Worm (Caenorhabditis elegans) whole organism, early embryonic: ENCODE results near the gene lin-22.
A peak's percentile ranks its signal among the peaks of the same experiment; 100 is the strongest.

ENCODE experiments used
- B0310.2 ChIP-seq: sonication (generic microtip); optimal IDR thresholded peaks from 2 replicates; lab custom pipeline; 2016; ENCODE audit warnings: mild to moderate bottlenecking, missing genetic modification characterization, missing compliant biosample characterization
- F13C5.2 ChIP-seq: sonication (generic microtip); optimal IDR thresholded peaks from 2 replicates; lab custom pipeline; 2017; ENCODE audit warnings: mild to moderate bottlenecking, missing genetic modification characterization, inconsistent platforms, missing compliant biosample characterization
- aly-1 ChIP-seq: sonication (generic microtip); optimal IDR thresholded peaks from 2 replicates; lab custom pipeline; 2016; ENCODE audit warnings: missing genetic modification characterization, missing compliant biosample characterization
- ama-1 ChIP-seq: fragments of 150-350 bp; optimal IDR thresholded peaks from 2 replicates; lab custom pipeline; 2014
- ceh-13 ChIP-seq: fragments of 200-800 bp; sonication (Bioruptor generic); optimal IDR thresholded peaks from 2 replicates; lab custom pipeline; 2018; ENCODE audit warnings: mild to moderate bottlenecking, missing genetic modification characterization, missing compliant biosample characterization
- ceh-36 ChIP-seq: sonication (generic microtip); optimal IDR thresholded peaks from 2 replicates; lab custom pipeline; 2016; ENCODE audit warnings: missing genetic modification characterization, inconsistent platforms, missing compliant biosample characterization
- ets-7 ChIP-seq: sonication (generic microtip); optimal IDR thresholded peaks from 2 replicates; lab custom pipeline; 2016; ENCODE audit warnings: missing genotype, missing genetic modification characterization, missing compliant biosample characterization
- flt-1 ChIP-seq: fragments of 200-800 bp; sonication (Bioruptor generic); IDR thresholded peaks from 2 replicates; pipeline ENCODE4 v1.3.6; 2022; ENCODE audit warnings: missing genetic modification characterization, missing compliant biosample characterization
- hmbx-1 ChIP-seq: sonication (generic microtip); optimal IDR thresholded peaks from 2 replicates; lab custom pipeline; 2016; ENCODE audit warnings: mild to moderate bottlenecking, missing genetic modification characterization, missing compliant biosample characterization
- hmg-4 ChIP-seq: fragments of 200-800 bp; sonication (Bioruptor generic); optimal IDR thresholded peaks from 2 replicates; lab custom pipeline; 2018; ENCODE audit warnings: mild to moderate bottlenecking, missing genetic modification characterization, missing compliant biosample characterization
- hnd-1 ChIP-seq: sonication (generic microtip); optimal IDR thresholded peaks from 2 replicates; lab custom pipeline; 2016; ENCODE audit warnings: missing genetic modification characterization, missing compliant biosample characterization
- pes-1 ChIP-seq: fragments of 200-800 bp; sonication (Bioruptor generic); IDR thresholded peaks from 2 replicates; pipeline ENCODE4 v1.3.6; 2022; ENCODE audit warnings: missing genetic modification reagents, missing genetic modification characterization, missing compliant biosample characterization
- scrt-1 ChIP-seq: fragments of 200-800 bp; sonication (Bioruptor generic); IDR thresholded peaks from 2 replicates; pipeline ENCODE4 v1.3.6; 2022; ENCODE audit warnings: missing genetic modification characterization, missing compliant biosample characterization
- sea-1 ChIP-seq: fragments of 200-800 bp; sonication (Bioruptor generic); conservative IDR thresholded peaks from 2 replicates; pipeline ENCODE4 v1.3.6; 2022; ENCODE audit warnings: missing genetic modification characterization, missing compliant biosample characterization
- tbx-11 ChIP-seq: fragments of 200-800 bp; sonication (Bioruptor generic); IDR thresholded peaks from 2 replicates; pipeline ENCODE4 v1.3.6; 2022; ENCODE audit warnings: missing genetic modification characterization, missing compliant biosample characterization
- tbx-37 ChIP-seq: fragments of 200-800 bp; sonication (Bioruptor generic); conservative IDR thresholded peaks from 2 replicates; pipeline ENCODE4 v1.3.6; 2022; ENCODE audit warnings: missing genetic modification reagents, missing genetic modification characterization, missing compliant biosample characterization
- tra-4 ChIP-seq: sonication (generic microtip); optimal IDR thresholded peaks from 2 replicates; lab custom pipeline; 2017; ENCODE audit warnings: missing genetic modification characterization, missing compliant biosample characterization

Gene lin-22

ce11 chrIV:3012374-3013142, 7.0 kb upstream of the lin-22 start, which contains the start of the genes Y54G2A.28 and vrp-1:
Y54G2A.28 (minus strand) TSS chrIV:3012421.
vrp-1 (plus strand) TSS chrIV:3012587.
- no peak for TF ChIP-seq pes-1
- TF ChIP-seq ceh-13 (GFP tag; lab: Kevin White, UChicago) = no peak
- no peak for TF ChIP-seq hnd-1 (tag; lab: Kevin White, UChicago)
- no peak for TF ChIP-seq F13C5.2 (tag; lab: Kevin White, UChicago)
- no peak for TF ChIP-seq hmg-4
- no peak for TF ChIP-seq ceh-36 (tag; lab: Kevin White, UChicago)
- no peak for TF ChIP-seq tra-4 (tag; lab: Kevin White, UChicago)
- TF ChIP-seq tbx-11 (GFP tag; lab: Robert Waterston, UW) = no peak
- TF ChIP-seq scrt-1 (GFP tag; lab: Robert Waterston, UW) = no peak
- no peak for TF ChIP-seq sea-1
- no peak for TF ChIP-seq tbx-37 (GFP tag; lab: Robert Waterston, UW)
- no peak for TF ChIP-seq ets-7 (tag; lab: Kevin White, UChicago)

- peak; percentile 3 for TF ChIP-seq ceh-36 (tag; lab: Kevin White, UChicago)
- no peak for TF ChIP-seq ets-7 (tag; lab: Kevin White, UChicago)
- TF ChIP-seq flt-1 = no peak
- TF ChIP-seq scrt-1 (GFP tag; lab: Robert Waterston, UW) = no peak
These were observed 4.9 kb upstream of the lin-22 start for ce11 chrIV:3014610-3015009.

- TF ChIP-seq flt-1 (no peak), ceh-13 (GFP tag; lab: Kevin White, UChicago) (no peak), tbx-37 (GFP tag; lab: Robert Waterston, UW) (no peak), hmg-4 (no peak), pes-1 (no peak), hmbx-1 (tag; lab: Kevin White, UChicago) (no peak), hnd-1 (tag; lab: Kevin White, UChicago) (no peak), F13C5.2 (tag; lab: Kevin White, UChicago) (no peak), tra-4 (tag; lab: Kevin White, UChicago) (no peak), ceh-36 (tag; lab: Kevin White, UChicago) (no peak)
These were observed 3.3 kb upstream of the lin-22 start for ce11 chrIV:3016202-3016601.

ce11 chrIV:3018588-3018987, 950 bp upstream of the lin-22 start:
- TF ChIP-seq tbx-11 (GFP tag; lab: Robert Waterston, UW) (no peak), scrt-1 (GFP tag; lab: Robert Waterston, UW) (no peak), pes-1 (no peak), sea-1 (no peak), B0310.2 (tag; lab: Kevin White, UChicago) (no peak), aly-1 (tag; lab: Kevin White, UChicago) (no peak), hmbx-1 (tag; lab: Kevin White, UChicago) (no peak), ceh-36 (tag; lab: Kevin White, UChicago) (no peak), tra-4 (tag; lab: Kevin White, UChicago) (no peak), tbx-37 (GFP tag; lab: Robert Waterston, UW) (no peak), ama-1 (lab: Kevin White, UChicago) (no peak), hnd-1 (tag; lab: Kevin White, UChicago) (no peak), ets-7 (tag; lab: Kevin White, UChicago) (no peak)

ce11 chrIV:3025874-3026609, 6.5 kb downstream of the lin-22 start:
- no peak for TF ChIP-seq hmbx-1 (tag; lab: Kevin White, UChicago)
- TF ChIP-seq ama-1 (lab: Kevin White, UChicago) = no peak
- no peak for TF ChIP-seq F13C5.2 (tag; lab: Kevin White, UChicago)
- no peak for TF ChIP-seq aly-1 (tag; lab: Kevin White, UChicago)
- no peak for TF ChIP-seq tra-4 (tag; lab: Kevin White, UChicago)
- TF ChIP-seq B0310.2 (tag; lab: Kevin White, UChicago) = no peak
- no peak for TF ChIP-seq ets-7 (tag; lab: Kevin White, UChicago)
- TF ChIP-seq tbx-11 (GFP tag; lab: Robert Waterston, UW) = no peak
- TF ChIP-seq hnd-1 (tag; lab: Kevin White, UChicago) = no peak
- no peak for TF ChIP-seq hmg-4
- TF ChIP-seq flt-1 = no peak
- no peak for TF ChIP-seq ceh-13 (GFP tag; lab: Kevin White, UChicago)
- TF ChIP-seq tbx-37 (GFP tag; lab: Robert Waterston, UW) = no peak

- TF ChIP-seq tbx-37 (GFP tag; lab: Robert Waterston, UW) = no peak
- TF ChIP-seq ets-7 (tag; lab: Kevin White, UChicago) = no peak
- TF ChIP-seq tbx-11 (GFP tag; lab: Robert Waterston, UW) = no peak
- no peak for TF ChIP-seq scrt-1 (GFP tag; lab: Robert Waterston, UW)
- TF ChIP-seq flt-1 = no peak
- no peak for TF ChIP-seq aly-1 (tag; lab: Kevin White, UChicago)
- TF ChIP-seq sea-1 = no peak
- no peak for TF ChIP-seq hmg-4
- TF ChIP-seq ceh-13 (GFP tag; lab: Kevin White, UChicago) = no peak
- TF ChIP-seq pes-1 = no peak
- TF ChIP-seq ama-1 (lab: Kevin White, UChicago) = no peak
- TF ChIP-seq ceh-36 (tag; lab: Kevin White, UChicago) = no peak
- TF ChIP-seq hmbx-1 (tag; lab: Kevin White, UChicago) = no peak
- no peak for TF ChIP-seq B0310.2 (tag; lab: Kevin White, UChicago)
- TF ChIP-seq tra-4 (tag; lab: Kevin White, UChicago) = no peak
- no peak for TF ChIP-seq F13C5.2 (tag; lab: Kevin White, UChicago)
These were observed 9.3 kb downstream of the lin-22 start, which contains the start of gene ndnf-1 for ce11 chrIV:3028842-3029241. ndnf-1 (minus strand) TSS chrIV:3028942.
